Worm (Caenorhabditis elegans) whole organism, late embryonic: Measurements from ENCODE around the gene dpy-31.

Experiments
- F13H6.1 ChIP-seq: sonication (generic microtip); optimal IDR thresholded peaks from 2 replicates; lab custom pipeline; 2016; ENCODE audit warnings: missing genetic modification characterization, missing compliant biosample characterization
- Y22D7AL.16 ChIP-seq: sonication (generic microtip); optimal IDR thresholded peaks from 2 replicates; lab custom pipeline; 2016; ENCODE audit warnings: missing genetic modification characterization, missing compliant biosample characterization
- ama-1 ChIP-seq: fragments of 150-350 bp; optimal IDR thresholded peaks from 2 replicates; lab custom pipeline; 2014
- ceh-19 ChIP-seq: fragments of 200-800 bp; sonication (Bioruptor generic); optimal IDR thresholded peaks from 2 replicates; lab custom pipeline; 2018; ENCODE audit warnings: mild to moderate bottlenecking, missing genetic modification characterization, missing compliant biosample characterization
- ceh-24 ChIP-seq: sonication (generic microtip); optimal IDR thresholded peaks from 2 replicates; lab custom pipeline; 2016; ENCODE audit warnings: mild to moderate bottlenecking, missing genetic modification characterization, missing compliant biosample characterization
- ceh-30 ChIP-seq: fragments of 150-350 bp; optimal IDR thresholded peaks from 2 replicates; lab custom pipeline; 2014; ENCODE audit warnings: missing biosample characterization, missing genetic modification characterization
- ceh-31 ChIP-seq: sonication (generic microtip); optimal IDR thresholded peaks from 2 replicates; lab custom pipeline; 2016; ENCODE audit warnings: missing genetic modification characterization, missing compliant biosample characterization
- ceh-48 ChIP-seq: sonication (generic microtip); optimal IDR thresholded peaks from 2 replicates; lab custom pipeline; 2016; ENCODE audit warnings: missing genetic modification characterization, inconsistent platforms, missing compliant biosample characterization
- dve-1 ChIP-seq: sonication (generic microtip); optimal IDR thresholded peaks from 2 replicates; lab custom pipeline; 2017; ENCODE audit warnings: antibody characterized with exemption, mild to moderate bottlenecking, missing genetic modification characterization, missing compliant biosample characterization
- elt-2 ChIP-seq: sonication (generic microtip); optimal IDR thresholded peaks from 2 replicates; lab custom pipeline; 2016; ENCODE audit warnings: missing genetic modification reagents, missing genetic modification characterization, missing compliant biosample characterization
- eyg-1 ChIP-seq: sonication (generic microtip); optimal IDR thresholded peaks from 2 replicates; lab custom pipeline; 2016; ENCODE audit warnings: missing genotype, missing genetic modification characterization, missing compliant biosample characterization
- fkh-6 ChIP-seq: sonication (generic microtip); optimal IDR thresholded peaks from 2 replicates; lab custom pipeline; 2016; ENCODE audit warnings: missing genetic modification characterization, missing compliant biosample characterization
- gmeb-2 ChIP-seq: sonication (generic microtip); optimal IDR thresholded peaks from 2 replicates; lab custom pipeline; 2016; ENCODE audit warnings: missing genetic modification characterization, inconsistent platforms, missing compliant biosample characterization
- hlh-13 ChIP-seq: fragments of 200-800 bp; sonication (Bioruptor generic); optimal IDR thresholded peaks from 2 replicates; lab custom pipeline; 2018; ENCODE audit warnings: mild to moderate bottlenecking, missing genetic modification characterization, missing compliant biosample characterization
- lim-6 ChIP-seq: sonication (generic microtip); optimal IDR thresholded peaks from 2 replicates; lab custom pipeline; 2016; ENCODE audit warnings: missing genetic modification characterization, missing compliant biosample characterization
- lin-11 ChIP-seq: fragments of 200-800 bp; sonication (Bioruptor generic); optimal IDR thresholded peaks from 2 replicates; lab custom pipeline; 2018; ENCODE audit warnings: mild to moderate bottlenecking, missing genetic modification characterization, missing compliant biosample characterization
- madf-2 ChIP-seq: sonication (generic microtip); optimal IDR thresholded peaks from 2 replicates; lab custom pipeline; 2017; ENCODE audit warnings: missing genetic modification characterization, missing compliant biosample characterization
- mec-3 ChIP-seq: sonication (generic microtip); optimal IDR thresholded peaks from 2 replicates; lab custom pipeline; 2016; ENCODE audit warnings: borderline replicate concordance, missing genetic modification characterization, missing compliant biosample characterization
- nfya-1 ChIP-seq: sonication (generic microtip); optimal IDR thresholded peaks from 2 replicates; lab custom pipeline; 2017; ENCODE audit warnings: missing genetic modification characterization, mild to moderate bottlenecking, missing compliant biosample characterization, antibody characterized with exemption, moderate library complexity
- nhr-11 ChIP-seq: fragments of 150-350 bp; optimal IDR thresholded peaks from 2 replicates; lab custom pipeline; 2014; ENCODE audit warnings: missing biosample characterization, missing genetic modification characterization
- nhr-232 ChIP-seq: sonication (generic microtip); optimal IDR thresholded peaks from 2 replicates; lab custom pipeline; 2016; ENCODE audit warnings: missing genetic modification characterization, missing compliant biosample characterization
- odd-2 ChIP-seq: sonication (generic microtip); optimal IDR thresholded peaks from 2 replicates; lab custom pipeline; 2017; ENCODE audit warnings: antibody characterized with exemption, mild to moderate bottlenecking, missing genetic modification characterization, missing compliant biosample characterization
- pag-3 ChIP-seq: sonication (generic microtip); optimal IDR thresholded peaks from 2 replicates; lab custom pipeline; 2016; ENCODE audit warnings: missing compliant biosample characterization, missing genetic modification characterization, borderline replicate concordance
- pat-9 ChIP-seq: fragments of 200-800 bp; sonication (Bioruptor generic); optimal IDR thresholded peaks from 2 replicates; lab custom pipeline; 2018; ENCODE audit warnings: mild to moderate bottlenecking, missing genetic modification characterization, moderate library complexity, missing compliant biosample characterization
- pqm-1 ChIP-seq: sonication (generic microtip); optimal IDR thresholded peaks from 2 replicates; lab custom pipeline; 2016; ENCODE audit warnings: missing genetic modification characterization, missing compliant biosample characterization
- pros-1 ChIP-seq: fragments of 150-350 bp; optimal IDR thresholded peaks from 2 replicates; lab custom pipeline; 2014; ENCODE audit warnings: missing biosample characterization, missing genetic modification reagents, missing genetic modification characterization
- rnt-1 ChIP-seq: sonication (generic microtip); optimal IDR thresholded peaks from 2 replicates; lab custom pipeline; 2016; ENCODE audit warnings: missing genetic modification characterization, missing compliant biosample characterization
- sox-4 ChIP-seq: sonication (generic microtip); optimal IDR thresholded peaks from 2 replicates; lab custom pipeline; 2017; ENCODE audit warnings: mild to moderate bottlenecking, missing genetic modification characterization, inconsistent platforms, missing compliant biosample characterization
- tbx-2 ChIP-seq: sonication (generic microtip); optimal IDR thresholded peaks from 2 replicates; lab custom pipeline; 2016; ENCODE audit warnings: missing genetic modification characterization, missing compliant biosample characterization
- ttx-3 ChIP-seq: sonication (generic microtip); optimal IDR thresholded peaks from 2 replicates; lab custom pipeline; 2016; ENCODE audit warnings: missing genetic modification reagents, missing genetic modification characterization, missing compliant biosample characterization
- unc-3 ChIP-seq, 2 experiments: fragments of 200-800 bp in 1 of 2; sonication (Bioruptor generic) in 1 of 2; sonication (generic microtip) in 1 of 2; conservative IDR thresholded peaks in 1 of 2; optimal IDR thresholded peaks in 1 of 2; 2 replicates each; pipeline versions ENCODE4 v1.3.6 to Lab custom; 2016 to 2022; ENCODE audit warnings: missing compliant biosample characterization in 2 of 2, missing genetic modification characterization in 2 of 2, missing genetic modification reagents in 1 of 2
- unc-42 ChIP-seq: sonication (generic microtip); optimal IDR thresholded peaks from 2 replicates; lab custom pipeline; 2016; ENCODE audit warnings: missing genotype, missing genetic modification characterization, missing compliant biosample characterization
- unc-55 ChIP-seq: sonication (generic microtip); optimal IDR thresholded peaks from 2 replicates; lab custom pipeline; 2017; ENCODE audit warnings: missing biosample characterization, missing genetic modification reagents, missing genetic modification characterization
- zip-5 ChIP-seq: sonication (generic microtip); optimal IDR thresholded peaks from 2 replicates; lab custom pipeline; 2016; ENCODE audit warnings: missing genetic modification characterization, missing compliant biosample characterization
- ztf-16 ChIP-seq: sonication (generic microtip); optimal IDR thresholded peaks from 2 replicates; lab custom pipeline; 2017; ENCODE audit warnings: missing genetic modification characterization, missing compliant biosample characterization

The dpy-31 gene

DNA sequence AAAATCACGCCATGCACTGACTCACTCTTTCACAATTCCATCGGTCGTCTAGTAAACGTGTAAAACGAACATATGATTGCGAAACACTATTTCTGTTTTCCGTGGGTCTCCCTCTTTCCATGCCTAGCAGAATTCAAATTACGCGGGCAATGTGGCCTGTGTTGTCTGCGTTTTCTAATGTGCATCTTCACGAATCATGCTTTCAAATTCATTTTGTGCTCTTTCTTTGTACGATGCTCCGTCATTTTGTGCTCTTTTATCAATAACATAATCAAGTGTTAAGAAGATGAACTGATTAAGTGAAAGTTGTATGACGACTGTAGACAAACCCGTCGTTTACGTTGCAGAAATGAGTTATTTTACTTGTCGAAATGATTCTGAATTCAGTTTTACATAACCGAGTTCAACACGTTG lies 36.2 kb upstream of the dpy-31 start:
- TF ChIP-seq lim-6 (tag; lab: Kevin White, UChicago) (no peak), eyg-1 (tag; lab: Kevin White, UChicago) (no peak), elt-2 (tag; lab: Kevin White, UChicago) (peak; percentile 45)

DNA sequence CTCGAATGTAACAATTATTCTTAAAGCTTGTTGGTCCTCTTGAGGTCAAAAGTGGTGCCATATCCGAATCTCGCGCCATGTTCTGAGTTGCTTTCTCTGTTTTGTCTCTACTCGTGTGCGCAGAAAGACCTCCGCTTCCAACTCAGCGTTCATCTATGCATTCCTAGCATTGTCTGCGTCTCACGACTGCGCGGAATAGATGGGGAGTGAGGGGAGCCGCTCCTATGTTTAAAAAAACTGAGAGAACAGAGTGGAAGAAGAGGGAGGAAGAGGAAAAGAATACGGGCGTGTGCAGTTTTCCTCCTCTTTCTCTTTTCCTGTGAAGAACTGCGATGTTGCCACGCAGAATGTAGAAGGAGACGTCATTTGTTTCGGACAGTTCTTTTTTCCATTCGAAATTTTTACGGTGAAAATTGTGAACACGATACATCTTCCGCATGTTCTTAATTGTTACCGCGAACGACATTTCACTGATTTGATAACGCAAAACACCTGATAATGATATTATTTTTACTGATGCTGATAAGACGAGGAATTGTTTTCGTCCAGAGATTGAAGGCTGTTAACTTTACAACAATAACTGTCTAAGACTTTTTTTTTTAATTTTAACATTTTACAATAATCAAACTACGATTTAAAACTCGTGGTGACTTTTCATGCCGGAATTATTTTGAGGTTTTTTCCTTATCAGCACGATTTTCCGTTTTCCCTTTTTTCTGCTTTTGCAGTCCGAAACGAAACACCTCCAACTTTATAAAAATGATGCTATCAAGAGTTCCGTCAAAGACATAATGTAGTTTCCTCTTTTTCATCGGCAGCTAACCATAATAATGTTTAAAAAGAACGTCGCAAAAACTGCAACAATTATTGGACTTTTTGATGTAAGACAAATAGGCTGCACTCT lies 35.1 kb upstream of the dpy-31 start:
- TF ChIP-seq gmeb-2 (no peak), elt-2 (tag; lab: Kevin White, UChicago) (peak; percentile 91), ceh-31 (tag; lab: Kevin White, UChicago) (no peak), zip-5 (no peak), nfya-1 (tag; lab: Kevin White, UChicago) (peak; percentile 8), ttx-3 (tag; lab: Kevin White, UChicago) (no peak), ceh-30 (tag; lab: Kevin White, UChicago) (no peak), pag-3 (no peak)
- TF ChIP-seq, all 69 proteins: peak for 2

DNA sequence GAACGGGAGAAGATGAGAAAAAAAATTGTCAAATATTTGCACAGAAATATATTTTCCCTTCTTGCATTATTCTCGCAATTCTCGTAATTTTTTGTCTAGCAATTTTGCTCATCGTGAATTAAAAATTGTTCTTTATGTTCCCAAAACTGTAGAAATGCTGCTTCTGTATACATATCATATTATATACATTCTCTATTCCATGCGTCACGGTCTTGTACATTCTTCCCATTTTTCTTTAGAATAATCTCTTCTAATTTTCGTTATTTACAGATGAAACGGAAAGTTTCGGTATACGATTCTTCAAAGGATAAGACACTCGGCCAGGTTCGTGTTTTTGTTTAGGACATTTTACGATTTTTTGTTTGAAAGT lies 34.5 kb upstream of the dpy-31 start, which contains the start of gene acs-4:
Gene acs-4, plus strand, starts transcription at position 271 of the 370 bp plus-strand sequence.
- TF ChIP-seq unc-55 (GFP tag; lab: Kevin White, UChicago): no peak
- no peak for TF ChIP-seq unc-3 (GFP tag; conservative IDR thresholded peaks at IDR 0.05; lab: Robert Waterston, UW)
- TF ChIP-seq unc-3 (tag; optimal IDR thresholded peaks at IDR 0.05; lab: Kevin White, UChicago): no peak
- no peak for TF ChIP-seq eyg-1 (tag; lab: Kevin White, UChicago)
- no peak for TF ChIP-seq ceh-48
- no peak for TF ChIP-seq pat-9 (tag; lab: Kevin White, UChicago)
- TF ChIP-seq nhr-232: no peak
- no peak for TF ChIP-seq odd-2 (tag; lab: Kevin White, UChicago)
- TF ChIP-seq ztf-16 (tag; lab: Kevin White, UChicago): no peak
- no peak for TF ChIP-seq pqm-1
- no peak for TF ChIP-seq dve-1 (tag; lab: Kevin White, UChicago)
- TF ChIP-seq madf-2: no peak
- no peak for TF ChIP-seq Y22D7AL.16
- TF ChIP-seq lim-6 (tag; lab: Kevin White, UChicago): no peak
- no peak for TF ChIP-seq ttx-3 (tag; lab: Kevin White, UChicago)
- no peak for TF ChIP-seq unc-42 (tag; lab: Kevin White, UChicago)
- TF ChIP-seq zip-5: no peak
- TF ChIP-seq hlh-13 (GFP tag; lab: Kevin White, UChicago): no peak
- no peak for TF ChIP-seq sox-4 (tag; lab: Kevin White, UChicago)

DNA sequence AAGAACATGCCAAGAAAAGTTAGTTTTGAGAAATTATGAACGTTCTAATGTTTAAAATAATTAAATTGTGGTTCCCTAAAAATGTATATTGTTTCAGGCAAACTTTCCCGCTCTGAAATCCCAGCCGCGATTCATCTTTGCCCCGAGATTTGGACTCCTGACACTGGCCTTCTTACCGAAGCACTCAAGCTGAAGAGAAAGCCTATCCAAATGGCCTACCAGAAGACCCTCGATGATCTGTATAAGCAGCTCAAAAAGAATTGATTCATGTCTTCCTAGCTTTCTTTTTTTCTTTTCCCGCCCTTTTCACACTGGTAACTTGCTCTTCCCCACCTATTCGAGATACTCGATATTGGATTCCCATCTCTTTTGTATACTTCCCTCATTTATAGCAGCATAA lies 31.9 kb upstream of the dpy-31 start:
- TF ChIP-seq odd-2 (tag; lab: Kevin White, UChicago) (no peak), gmeb-2 (no peak), ceh-19 (no peak), Y22D7AL.16 (no peak), ama-1 (lab: Kevin White, UChicago) (no peak), tbx-2 (tag; lab: Kevin White, UChicago) (no peak), ceh-48 (no peak), fkh-6 (tag; lab: Kevin White, UChicago) (no peak), rnt-1 (tag; lab: Kevin White, UChicago) (no peak), F13H6.1 (tag; lab: Kevin White, UChicago) (no peak), ceh-31 (tag; lab: Kevin White, UChicago) (no peak), mec-3 (tag; lab: Kevin White, UChicago) (no peak), lin-11 (tag; lab: Kevin White, UChicago) (no peak), ceh-24 (no peak), pros-1 (no peak), nhr-11 (tag; lab: Kevin White, UChicago) (no peak), unc-3 (GFP tag; conservative IDR thresholded peaks at IDR 0.05; lab: Robert Waterston, UW) (no peak), unc-3 (tag; optimal IDR thresholded peaks at IDR 0.05; lab: Kevin White, UChicago) (no peak)
